Worm (Caenorhabditis elegans): ENCODE results near the gene Y38E10A.2.

DNA sequence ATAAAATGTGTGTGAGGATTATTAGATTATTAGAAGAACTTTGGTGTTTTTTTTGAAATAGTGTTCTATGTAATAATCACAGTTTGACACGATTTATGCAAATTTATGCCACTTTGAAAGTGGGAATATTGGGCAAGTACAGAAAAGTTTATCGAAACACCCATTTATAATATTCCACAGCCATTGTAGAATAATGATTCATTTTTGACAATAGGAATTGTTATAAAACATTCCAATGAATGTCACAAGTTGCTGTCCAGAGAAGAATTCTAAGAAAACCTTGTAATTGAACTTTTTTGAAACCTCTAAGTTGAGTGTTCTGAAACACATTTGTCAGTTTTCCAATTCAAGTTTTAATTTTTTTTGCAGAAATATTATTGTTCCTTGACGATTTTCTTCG, 38.8 kb upstream of the Y38E10A.2 start, which contains the start of gene nspe-4:
- TF ChIP-seq ama-1 (optimal IDR thresholded peaks at IDR 0.05): no peak
- no peak for TF ChIP-seq flt-1 (GFP tag; IDR thresholded peaks at IDR 0.05)
- no peak for TF ChIP-seq tra-4 (tag; optimal IDR thresholded peaks at IDR 0.05)
- TF ChIP-seq ceh-36 (tag; optimal IDR thresholded peaks at IDR 0.05): no peak
- TF ChIP-seq aly-1 (tag; optimal IDR thresholded peaks at IDR 0.05): no peak
- no peak for TF ChIP-seq F13C5.2 (tag; optimal IDR thresholded peaks at IDR 0.05)

All from whole organism, early embryonic.